Worm (Caenorhabditis elegans) whole organism, midembryonic: Measurements from ENCODE around the gene ttr-21.

Source experiments
- T22C8.4 ChIP-seq: fragments of 200-800 bp; sonication (Bioruptor generic); IDR thresholded peaks from 2 replicates; pipeline ENCODE4 v1.3.6; 2022; ENCODE audit warnings: missing genetic modification characterization, missing compliant biosample characterization
- cog-1 ChIP-seq: sonication (generic microtip); optimal IDR thresholded peaks from 2 replicates; lab custom pipeline; 2016; ENCODE audit warnings: missing genetic modification characterization, missing compliant biosample characterization
- flt-1 ChIP-seq: fragments of 200-800 bp; sonication (Bioruptor generic); IDR thresholded peaks from 2 replicates; pipeline ENCODE4 v1.3.6; 2022; ENCODE audit warnings: missing genetic modification characterization, missing compliant biosample characterization
- klf-2 ChIP-seq: fragments of 200-800 bp; sonication (Bioruptor generic); conservative IDR thresholded peaks from 2 replicates; pipeline ENCODE4 v1.3.6; 2022; ENCODE audit warnings: missing genetic modification reagents, missing genetic modification characterization, missing compliant biosample characterization
- med-1 ChIP-seq: sonication (generic microtip); optimal IDR thresholded peaks from 2 replicates; lab custom pipeline; 2017; ENCODE audit warnings: missing genetic modification characterization, mild to moderate bottlenecking, missing compliant biosample characterization, antibody characterized with exemption, missing genetic modification reagents; ENCODE audit not compliant: insufficient read depth
- ref-1 ChIP-seq: fragments of 200-800 bp; sonication (Bioruptor generic); conservative IDR thresholded peaks from 2 replicates; pipeline ENCODE4 v1.3.6; 2022; ENCODE audit warnings: missing genetic modification reagents, missing genetic modification characterization, missing compliant biosample characterization
- tab-1 ChIP-seq: fragments of 200-800 bp; sonication (Bioruptor generic); IDR thresholded peaks from 2 replicates; pipeline ENCODE4 v1.3.6; 2022; ENCODE audit warnings: missing genetic modification characterization, missing compliant biosample characterization
- ztf-23 ChIP-seq: fragments of 200-800 bp; sonication (Bioruptor generic); IDR thresholded peaks from 2 replicates; pipeline ENCODE4 v1.3.6; 2022; ENCODE audit warnings: missing genetic modification reagents, missing genetic modification characterization, missing compliant biosample characterization
- ztf-29 ChIP-seq: fragments of 200-800 bp; sonication (Bioruptor generic); IDR thresholded peaks from 2 replicates; pipeline ENCODE4 v1.3.6; 2022; ENCODE audit warnings: missing genetic modification reagents, missing genetic modification characterization, missing compliant biosample characterization

- TF ChIP-seq T22C8.4 (GFP tag; lab: Robert Waterston, UW) (no peak), klf-2 (GFP tag; lab: Robert Waterston, UW) (no peak), ztf-29 (GFP tag; lab: Robert Waterston, UW) (no peak), cog-1 (no peak), med-1 (GFP tag; lab: Kevin White, UChicago) (no peak), tab-1 (no peak), ref-1 (no peak), flt-1 (no peak), ztf-23 (no peak)
Observed at ce11 chrV:13807232-13807631, 47.0 kb downstream of the ttr-21 start, which contains the start of gene swan-1.
